Fruit fly (Drosophila melanogaster): ENCODE data around the gene CG2162.

Gene CG2162

DNA sequence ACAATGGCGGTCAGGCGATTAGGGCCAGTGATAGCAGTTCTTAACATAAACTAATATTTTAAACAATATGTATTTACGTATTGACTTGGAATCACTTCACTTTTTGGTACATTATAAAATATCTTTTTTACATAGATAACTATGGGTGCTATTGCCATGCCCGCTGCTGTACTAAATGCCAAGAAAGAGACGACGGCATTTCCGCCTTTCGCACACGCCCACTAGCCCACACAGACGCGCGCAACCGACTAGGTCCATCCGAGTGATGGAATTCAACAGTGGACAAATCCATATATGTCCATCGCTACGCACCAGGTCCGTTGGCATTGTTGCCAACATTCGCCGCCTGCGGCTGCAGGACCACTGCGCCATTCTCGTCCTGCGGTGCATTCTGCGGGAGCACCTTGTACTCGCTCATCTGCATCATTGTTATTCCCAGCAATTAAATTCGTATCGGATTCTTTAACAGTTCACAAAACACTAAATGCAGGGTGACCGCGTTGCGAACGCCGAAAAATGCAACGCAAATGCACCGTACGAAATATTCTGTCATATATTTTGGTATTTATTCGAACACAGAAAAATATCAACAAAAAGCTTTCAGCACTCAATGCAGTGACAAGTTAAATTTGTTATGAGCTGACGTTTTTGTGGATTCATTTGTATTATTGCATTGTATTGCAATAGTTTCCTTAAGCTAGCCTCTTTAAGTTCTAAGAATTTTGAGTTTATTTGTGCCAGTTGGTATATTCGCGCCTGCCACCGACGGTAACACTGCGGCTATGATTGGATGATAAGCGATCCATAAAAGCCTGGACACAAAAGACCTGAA, 11.5 kb downstream of the CG2162 start, which contains the start of the genes scramb2 and Sk2 (continued):
- TF ChIP-seq slou (GFP tag; optimal IDR thresholded peaks at IDR 0.05) (peak; percentile 64), CG14014 (GFP tag; IDR thresholded peaks at IDR 0.05) (peak; percentile 95), stwl (tag; optimal IDR thresholded peaks at IDR 0.05) (peak; percentile 55), CG11695 (GFP tag; IDR thresholded peaks at IDR 0.05) (peak; percentile 97), CG4404 (GFP tag; IDR thresholded peaks at IDR 0.05) (peak; percentile 82), CG34376 (GFP tag; optimal IDR thresholded peaks at IDR 0.05) (peak; percentile 93), Optix (GFP tag; IDR thresholded peaks at IDR 0.05) (peak; percentile 94), CG12299 (tag; optimal IDR thresholded peaks at IDR 0.05) (peak; percentile 95), CG8290 (GFP tag; optimal IDR thresholded peaks at IDR 0.05) (peak; percentile 82), CG8290 (tag; optimal IDR thresholded peaks at IDR 0.05) (peak; percentile 80 to 93), Gsc (GFP tag; IDR thresholded peaks at IDR 0.05) (peak; percentile 78), trem (tag; optimal IDR thresholded peaks at IDR 0.05) (peak; percentile 88), kni (GFP tag; optimal IDR thresholded peaks at IDR 0.05) (peak; percentile 72), CG8388 (GFP tag; optimal IDR thresholded peaks at IDR 0.05) (peak; percentile 94), sqz (GFP tag; optimal IDR thresholded peaks at IDR 0.05) (peak; percentile 95), sim (GFP tag; IDR thresholded peaks at IDR 0.05) (peak; percentile 92), Fer1 (GFP tag; optimal IDR thresholded peaks at IDR 0.05) (peak; percentile 96), CG32532 (GFP tag; IDR thresholded peaks at IDR 0.05) (peak; percentile 96), C15 (GFP tag; IDR thresholded peaks at IDR 0.05) (peak; percentile 89), ab (GFP tag; optimal IDR thresholded peaks at IDR 0.05) (peak; percentile 71), Dip2 (GFP tag; IDR thresholded peaks at IDR 0.05) (peak; percentile 55; the same call in 1 of the 2 replicates), hbn (GFP tag; IDR thresholded peaks at IDR 0.05; ENCODE audit: partially characterized antibody) (no peak), CG2116 (GFP tag; optimal IDR thresholded peaks at IDR 0.05) (peak; percentile 72), CG18619 (GFP tag; optimal IDR thresholded peaks at IDR 0.05) (peak; percentile 90), h (optimal IDR thresholded peaks at IDR 0.05) (no peak), CG11560 (tag; IDR thresholded peaks at IDR 0.05) (peak; percentile 79), z (GFP tag; IDR thresholded peaks at IDR 0.05) (peak; percentile 70; the same call in 2 of the 3 replicates), CG1529 (GFP tag; optimal IDR thresholded peaks at IDR 0.05) (peak; percentile 93), CG11085 (GFP tag; IDR thresholded peaks at IDR 0.05) (peak; percentile 91), CG14667 (GFP tag; IDR thresholded peaks at IDR 0.05) (peak; percentile 88), cas (GFP tag; IDR thresholded peaks at IDR 0.05) (peak; percentile 82), NC2α (GFP tag; optimal IDR thresholded peaks at IDR 0.05) (peak; percentile 81), CG3407 (GFP tag; optimal IDR thresholded peaks at IDR 0.05) (peak; percentile 87), ranshi (GFP tag; IDR thresholded peaks at IDR 0.05) (peak; percentile 95), Eip74EF (GFP tag; optimal IDR thresholded peaks at IDR 0.05) (peak in 1 of 2 experiments; percentile 98), chm (GFP tag; IDR thresholded peaks at IDR 0.05) (peak; percentile 96), CG6254 (GFP tag; optimal IDR thresholded peaks at IDR 0.05) (peak; percentile 94), CG16779 (GFP tag; IDR thresholded peaks at IDR 0.05) (peak; percentile 84), Nf-YA (GFP tag; IDR thresholded peaks at IDR 0.05) (peak; percentile 91), lola (GFP tag; optimal IDR thresholded peaks at IDR 0.05) (peak in 1 of 3 experiments; percentile 87), slbo (GFP tag; IDR thresholded peaks at IDR 0.05) (peak; percentile 95), CG2129 (GFP tag; IDR thresholded peaks at IDR 0.05; ENCODE audit: partially characterized antibody) (no peak), zfh1 (GFP tag; IDR thresholded peaks at IDR 0.05) (peak; percentile 95), CG32767 (GFP tag; IDR thresholded peaks at IDR 0.05) (peak; percentile 88), fd3F (GFP tag; optimal IDR thresholded peaks at IDR 0.05) (peak; percentile 92), gem (tag; optimal IDR thresholded peaks at IDR 0.05) (peak; percentile 96), klu (GFP tag; IDR thresholded peaks at IDR 0.05) (peak; percentile 89), CG6765 (GFP tag; optimal IDR thresholded peaks at IDR 0.05) (peak; percentile 92), crol (GFP tag; IDR thresholded peaks at IDR 0.05) (peak; percentile 37; the same call in 1 of the 2 replicates), kay (GFP tag; optimal IDR thresholded peaks at IDR 0.05) (peak; percentile 87)
